Fruit fly (Drosophila melanogaster): ENCODE data around the gene CG4000.

dm6 chr3R:20635735-20636134 lies 41.4 kb downstream of the CG4000 start:
- TF ChIP-seq psq (optimal IDR thresholded peaks at IDR 0.05), result no peak
- no peak for TF ChIP-seq usp (GFP tag; optimal IDR thresholded peaks at IDR 0.05)
- no peak for TF ChIP-seq CG8478 (optimal IDR thresholded peaks at IDR 0.05)
- no peak for TF ChIP-seq EcR (GFP tag; optimal IDR thresholded peaks at IDR 0.05)

Measured in whole organism.